Worm (Caenorhabditis elegans): ENCODE data around the gene F55G7.1.

F55G7.1 gene

ce11 chrX:11937343-11937935, 13.2 kb downstream of the F55G7.1 start (continued):
- TF ChIP-seq elt-4 (tag; optimal IDR thresholded peaks at IDR 0.05) (no peak), hlh-30 (tag; optimal IDR thresholded peaks at IDR 0.05; ENCODE audit: insufficient read depth) (peak; percentile 73), dmd-4 (tag; optimal IDR thresholded peaks at IDR 0.05; ENCODE audit: borderline replicate concordance) (peak; percentile 31), F13H6.1 (tag; optimal IDR thresholded peaks at IDR 0.05) (peak; percentile 70), unc-3 (GFP tag; conservative IDR thresholded peaks at IDR 0.05) (0 out of 2 replicates have a peak, but pooled peaks have one; percentile 21), unc-3 (tag; optimal IDR thresholded peaks at IDR 0.05) (peak; percentile 15), fkh-6 (tag; optimal IDR thresholded peaks at IDR 0.05) (peak; percentile 57), pat-9 (tag; optimal IDR thresholded peaks at IDR 0.05) (peak; percentile 62), ztf-16 (tag; optimal IDR thresholded peaks at IDR 0.05) (peak; percentile 68), ceh-14 (tag; optimal IDR thresholded peaks at IDR 0.05) (peak; percentile 52), ceh-2 (tag; optimal IDR thresholded peaks at IDR 0.05) (peak; percentile 74), ceh-34 (tag; optimal IDR thresholded peaks at IDR 0.05) (peak; percentile 86), pha-2 (tag; optimal IDR thresholded peaks at IDR 0.05) (no peak), pros-1 (tag; optimal IDR thresholded peaks at IDR 0.05) (peak; percentile 97), mec-3 (tag; optimal IDR thresholded peaks at IDR 0.05; ENCODE audit: borderline replicate concordance) (no peak), Y22D7AL.16 (tag; optimal IDR thresholded peaks at IDR 0.05) (no peak), nfya-1 (tag; optimal IDR thresholded peaks at IDR 0.05) (no peak), syd-9 (tag; optimal IDR thresholded peaks at IDR 0.05) (peak; percentile 87), C08G9.2 (tag; optimal IDR thresholded peaks at IDR 0.05) (peak; percentile 65), C38D4.7 (GFP tag; optimal IDR thresholded peaks at IDR 0.05) (no peak), nhr-11 (tag; optimal IDR thresholded peaks at IDR 0.05) (peak; percentile 92), pqm-1 (tag; optimal IDR thresholded peaks at IDR 0.05) (peak; percentile 85), K02D7.2 (tag; optimal IDR thresholded peaks at IDR 0.05) (no peak), unc-86 (tag; optimal IDR thresholded peaks at IDR 0.05) (peak; percentile 85), sdc-2 (tag; optimal IDR thresholded peaks at IDR 0.05) (peak; percentile 99), ama-1 (optimal IDR thresholded peaks at IDR 0.05) (no peak)

DNA sequence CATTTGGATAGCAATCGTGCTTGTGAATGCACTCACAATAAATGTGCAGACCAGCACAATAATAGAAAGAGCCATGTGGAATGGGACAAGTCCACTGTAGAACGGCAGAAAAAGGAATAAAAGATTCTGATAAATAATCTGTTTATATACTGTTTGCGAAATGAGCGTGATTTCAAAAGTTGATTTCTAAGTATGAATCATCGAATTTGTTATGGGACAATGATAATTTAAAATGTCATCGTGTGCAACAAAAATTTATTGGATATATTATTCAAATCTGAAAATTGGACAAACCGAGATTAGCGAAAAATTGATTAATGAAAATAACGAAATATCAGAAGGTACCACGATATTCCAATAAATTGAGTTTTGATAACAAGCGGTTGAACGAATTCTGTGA, 14.6 kb downstream of the F55G7.1 start, which contains the start of gene F55G7.5:
Gene F55G7.5 (minus strand): TSS at position 101 of the 400 bp plus-strand sequence.
- no peak for TF ChIP-seq nfya-1 (tag; optimal IDR thresholded peaks at IDR 0.05)
- TF ChIP-seq pha-2 (tag; optimal IDR thresholded peaks at IDR 0.05), result no peak
- TF ChIP-seq lin-11 (tag; optimal IDR thresholded peaks at IDR 0.05), result no peak
- TF ChIP-seq F13H6.1 (tag; optimal IDR thresholded peaks at IDR 0.05), result no peak
- no peak for TF ChIP-seq odd-2 (tag; optimal IDR thresholded peaks at IDR 0.05)
- no peak for TF ChIP-seq K02D7.2 (tag; optimal IDR thresholded peaks at IDR 0.05)
- no peak for TF ChIP-seq C08G9.2 (tag; optimal IDR thresholded peaks at IDR 0.05)
- TF ChIP-seq hlh-8 (tag; optimal IDR thresholded peaks at IDR 0.05), result no peak
- TF ChIP-seq syd-9 (tag; optimal IDR thresholded peaks at IDR 0.05), result no peak
- no peak for TF ChIP-seq zip-5 (tag; optimal IDR thresholded peaks at IDR 0.05)
- no peak for TF ChIP-seq elt-2 (tag; optimal IDR thresholded peaks at IDR 0.05)
- TF ChIP-seq ets-4 (tag; optimal IDR thresholded peaks at IDR 0.05), result no peak
- no peak for TF ChIP-seq rnt-1 (tag; optimal IDR thresholded peaks at IDR 0.05)
- no peak for TF ChIP-seq unc-55 (GFP tag; optimal IDR thresholded peaks at IDR 0.05)

DNA sequence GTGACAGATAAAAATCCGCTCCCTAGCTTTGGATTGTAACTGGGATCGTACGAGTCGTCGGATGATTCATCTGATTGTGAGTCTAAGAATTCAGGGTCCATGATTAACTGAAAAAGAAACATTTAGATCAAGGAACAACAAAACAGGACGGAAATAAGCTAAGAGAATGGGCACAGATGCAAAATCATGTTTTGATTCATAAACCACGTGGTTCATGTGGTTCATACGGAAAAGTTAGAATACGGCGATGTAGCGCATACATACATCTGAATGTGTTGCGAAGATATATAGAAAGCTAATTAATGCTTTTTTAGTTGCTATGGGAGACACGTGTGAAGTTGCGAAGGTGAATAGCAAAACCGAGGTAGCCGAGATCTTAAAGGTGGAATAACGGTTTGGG, 17.7 kb downstream of the F55G7.1 start, which contains the start of gene F55G7.3:
Gene F55G7.3 (minus strand): TSS at position 101 of the 400 bp plus-strand sequence.
- no peak for TF ChIP-seq lim-6 (tag; optimal IDR thresholded peaks at IDR 0.05)
- no peak for TF ChIP-seq unc-42 (tag; optimal IDR thresholded peaks at IDR 0.05)
- TF ChIP-seq K02D7.2 (tag; optimal IDR thresholded peaks at IDR 0.05), result no peak
- no peak for TF ChIP-seq ets-4 (tag; optimal IDR thresholded peaks at IDR 0.05)
- no peak for TF ChIP-seq nfya-1 (tag; optimal IDR thresholded peaks at IDR 0.05)
- no peak for TF ChIP-seq npax-4 (tag; optimal IDR thresholded peaks at IDR 0.05)
- TF ChIP-seq unc-3 (GFP tag; conservative IDR thresholded peaks at IDR 0.05), result no peak
- TF ChIP-seq unc-3 (tag; optimal IDR thresholded peaks at IDR 0.05), result no peak
- no peak for TF ChIP-seq ceh-22 (tag; optimal IDR thresholded peaks at IDR 0.05)
